Fruit fly (Drosophila melanogaster) whole organism, embryonic: Measurements from ENCODE around the gene CG2608.
A peak's percentile ranks its signal among the peaks of the same experiment; 100 is the strongest.

ENCODE experiments used
- Atf-2 ChIP-seq: fragments of 200-800 bp; sonication (Bioruptor generic); optimal IDR thresholded peaks from 2 replicates; lab custom pipeline; 2016; ENCODE audit warnings: missing biosample characterization, missing genetic modification characterization
- Atf6 ChIP-seq: fragments of 200-800 bp; sonication (Bioruptor generic); IDR thresholded peaks from 2 replicates; pipeline ENCODE4 v1.3.6; 2022; ENCODE audit warnings: missing biosample characterization, missing genetic modification characterization
- Bdp1 ChIP-seq: fragments of 200-800 bp; sonication (Bioruptor generic); optimal IDR thresholded peaks from 3 replicates; lab custom pipeline; 2016; ENCODE audit warnings: missing biosample characterization, missing genetic modification characterization
- CG10267 ChIP-seq: fragments of 200-800 bp; sonication (Bioruptor generic); optimal IDR thresholded peaks from 2 replicates; lab custom pipeline; 2018; ENCODE audit warnings: missing biosample characterization, mild to moderate bottlenecking, missing genetic modification characterization, moderate library complexity
- CG11398 ChIP-seq: fragments of 200-800 bp; sonication (Bioruptor generic); optimal IDR thresholded peaks from 2 replicates; lab custom pipeline; 2016; ENCODE audit warnings: missing biosample characterization, missing genetic modification characterization
- CG11560 ChIP-seq: fragments of 200-800 bp; sonication (Bioruptor generic); IDR thresholded peaks from 3 replicates; pipeline ENCODE4 v1.3.6; 2022; ENCODE audit warnings: missing biosample characterization, missing genetic modification characterization
- CG12299 ChIP-seq: fragments of 200-800 bp; sonication (Bioruptor generic); optimal IDR thresholded peaks from 2 replicates; lab custom pipeline; 2018; ENCODE audit warnings: missing biosample characterization, mild to moderate bottlenecking, missing genetic modification characterization
- CG12769 ChIP-seq: fragments of 200-800 bp; sonication (Bioruptor generic); optimal IDR thresholded peaks from 2 replicates; lab custom pipeline; 2019; ENCODE audit warnings: missing biosample characterization, mild to moderate bottlenecking, missing genetic modification characterization, moderate library complexity
- CG17829 ChIP-seq: fragments of 200-800 bp; optimal IDR thresholded peaks from 2 replicates; lab custom pipeline; 2019; ENCODE audit warnings: missing biosample characterization, mild to moderate bottlenecking, missing genetic modification characterization, moderate library complexity
- CG2120 ChIP-seq: fragments of 200-800 bp; sonication (Bioruptor generic); optimal IDR thresholded peaks from 3 replicates; lab custom pipeline; 2016; ENCODE audit warnings: missing biosample characterization, missing genetic modification characterization
- CG2678 ChIP-seq: fragments of 200-800 bp; sonication (Bioruptor generic); optimal IDR thresholded peaks from 3 replicates; lab custom pipeline; 2019; ENCODE audit warnings: missing biosample characterization, mild to moderate bottlenecking, missing genetic modification characterization, moderate library complexity
- CG32532 ChIP-seq: fragments of 200-800 bp; sonication (Bioruptor generic); IDR thresholded peaks from 2 replicates; pipeline ENCODE4 v1.3.6; 2022; ENCODE audit warnings: missing biosample characterization, missing genetic modification characterization
- CG3407 ChIP-seq: fragments of 200-800 bp; sonication (Bioruptor generic); optimal IDR thresholded peaks from 2 replicates; lab custom pipeline; 2018; ENCODE audit warnings: missing biosample characterization, mild to moderate bottlenecking, missing genetic modification characterization
- CG3726 ChIP-seq: fragments of 200-800 bp; sonication (Bioruptor generic); IDR thresholded peaks from 3 replicates; pipeline ENCODE4, ENCODE4 v1.3.6; 2022; ENCODE audit warnings: missing biosample characterization, missing genetic modification characterization
- CG4820 ChIP-seq: fragments of 200-800 bp; sonication (Bioruptor generic); optimal IDR thresholded peaks from 3 replicates; lab custom pipeline; 2016; ENCODE audit warnings: missing biosample characterization, missing genetic modification characterization
- CG6254 ChIP-seq: fragments of 200-800 bp; sonication (Bioruptor generic); optimal IDR thresholded peaks from 3 replicates; lab custom pipeline; 2017; ENCODE audit warnings: mild to moderate bottlenecking, missing biosample characterization, missing genetic modification reagents, missing genetic modification characterization
- CG6854 ChIP-seq: fragments of 200-800 bp; sonication (Bioruptor generic); optimal IDR thresholded peaks from 3 replicates; lab custom pipeline; 2017; ENCODE audit warnings: missing biosample characterization, mild to moderate bottlenecking, missing genetic modification characterization
- CG8089 ChIP-seq: fragments of 200-800 bp; sonication (Bioruptor generic); optimal IDR thresholded peaks from 3 replicates; lab custom pipeline; 2016; ENCODE audit warnings: missing biosample characterization, missing genetic modification characterization
- CG9727 ChIP-seq: fragments of 200-800 bp; sonication (Bioruptor generic); optimal IDR thresholded peaks from 3 replicates; lab custom pipeline; 2017; ENCODE audit warnings: missing biosample characterization, mild to moderate bottlenecking, missing genetic modification characterization
- CG9817 ChIP-seq: fragments of 200-800 bp; sonication (Bioruptor generic); optimal IDR thresholded peaks from 2 replicates; lab custom pipeline; 2018; ENCODE audit warnings: missing biosample characterization, mild to moderate bottlenecking, missing genetic modification characterization, moderate library complexity
- Camta ChIP-seq: fragments of 200-800 bp; sonication (Bioruptor generic); optimal IDR thresholded peaks from 2 replicates; lab custom pipeline; 2016; ENCODE audit warnings: missing biosample characterization, missing genetic modification characterization
- Ets97D ChIP-seq: fragments of 200-800 bp; sonication (Bioruptor generic); optimal IDR thresholded peaks from 3 replicates; lab custom pipeline; 2016; ENCODE audit warnings: missing biosample characterization, missing genetic modification characterization
- Hr3 ChIP-seq: fragments of 200-800 bp; sonication (Bioruptor generic); optimal IDR thresholded peaks from 3 replicates; lab custom pipeline; 2016; ENCODE audit warnings: missing biosample characterization, missing genetic modification characterization
- MBD-R2 ChIP-seq: fragments of 200-800 bp; sonication (Bioruptor generic); IDR thresholded peaks from 2 replicates; pipeline ENCODE4 v1.3.6; 2022; ENCODE audit warnings: missing biosample characterization, missing genetic modification characterization
- Med ChIP-seq: fragments of 200-800 bp; sonication (Bioruptor generic); peaks from one replicate; lab custom pipeline; 2016; ENCODE audit warnings: missing biosample characterization, missing genetic modification characterization, mild to moderate bottlenecking, inconsistent platforms, moderate library complexity
- Sry-δ ChIP-seq: fragments of 200-800 bp; sonication (Bioruptor generic); optimal IDR thresholded peaks from 2 replicates; lab custom pipeline; 2016; ENCODE audit warnings: missing biosample characterization, missing genetic modification characterization
- Vsx1 ChIP-seq: fragments of 200-800 bp; sonication (Bioruptor generic); optimal IDR thresholded peaks from 2 replicates; lab custom pipeline; 2017; ENCODE audit warnings: missing biosample characterization, mild to moderate bottlenecking, missing genetic modification characterization, missing genetic modification reagents
- al ChIP-seq: fragments of 200-800 bp; sonication (Bioruptor generic); IDR thresholded peaks from 2 replicates; pipeline ENCODE4 v1.3.6; 2022; ENCODE audit warnings: missing biosample characterization, missing genetic modification characterization
- chn ChIP-seq: fragments of 200-800 bp; sonication (Bioruptor generic); optimal IDR thresholded peaks from 2 replicates; lab custom pipeline; 2016; ENCODE audit warnings: missing biosample characterization, missing genetic modification characterization
- croc ChIP-seq: fragments of 200-800 bp; sonication (Bioruptor generic); conservative IDR thresholded peaks from 3 replicates; pipeline ENCODE4 v1.3.6; 2022; ENCODE audit warnings: missing biosample characterization, missing genetic modification characterization
- crol ChIP-seq: fragments of 200-800 bp; sonication (Bioruptor generic); IDR thresholded peaks from 2 replicates; pipeline ENCODE4 v1.3.6; 2022; ENCODE audit warnings: missing biosample characterization, missing genetic modification characterization
- da ChIP-seq: fragments of 200-800 bp; sonication (Bioruptor generic); optimal IDR thresholded peaks from 2 replicates; lab custom pipeline; 2016; ENCODE audit warnings: missing biosample characterization, missing genetic modification characterization
- danr ChIP-seq: fragments of 200-800 bp; sonication (Bioruptor generic); IDR thresholded peaks from 2 replicates; pipeline ENCODE4 v1.3.6; 2022; ENCODE audit warnings: missing biosample characterization, missing genetic modification characterization
- dm ChIP-seq: fragments of 200-800 bp; sonication (Bioruptor generic); optimal IDR thresholded peaks from 3 replicates; lab custom pipeline; 2016; ENCODE audit warnings: missing biosample characterization, missing genetic modification characterization
- ems ChIP-seq: fragments of 200-800 bp; sonication (Bioruptor generic); optimal IDR thresholded peaks from 3 replicates; lab custom pipeline; 2016; ENCODE audit warnings: missing biosample characterization, missing genetic modification characterization
- fd102C ChIP-seq: fragments of 200-800 bp; sonication (Bioruptor generic); optimal IDR thresholded peaks from 2 replicates; lab custom pipeline; 2018; ENCODE audit warnings: missing biosample characterization, mild to moderate bottlenecking, missing genetic modification characterization, moderate library complexity
- gfzf ChIP-seq: fragments of 200-800 bp; sonication (Bioruptor generic); optimal IDR thresholded peaks from 2 replicates; lab custom pipeline; 2016; ENCODE audit warnings: missing biosample characterization, mild to moderate bottlenecking, missing genetic modification characterization, moderate library complexity
- her ChIP-seq: fragments of 200-800 bp; sonication (Bioruptor generic); optimal IDR thresholded peaks from 2 replicates; lab custom pipeline; 2016; ENCODE audit warnings: missing biosample characterization, missing genetic modification characterization
- jing ChIP-seq: fragments of 200-800 bp; sonication (Bioruptor generic); optimal IDR thresholded peaks from 2 replicates; lab custom pipeline; 2018; ENCODE audit warnings: missing biosample characterization, mild to moderate bottlenecking, missing genetic modification characterization
- lab ChIP-seq: fragments of 200-800 bp; sonication (Bioruptor generic); optimal IDR thresholded peaks from 3 replicates; lab custom pipeline; 2017; ENCODE audit warnings: missing biosample characterization, missing genetic modification characterization, mild to moderate bottlenecking, moderate library complexity, missing genetic modification reagents
- lmd ChIP-seq: fragments of 200-800 bp; sonication (Bioruptor generic); IDR thresholded peaks from 2 replicates; pipeline ENCODE4 v1.3.6; 2022; ENCODE audit warnings: missing biosample characterization, missing genetic modification characterization
- lola ChIP-seq, 3 experiments: fragments of >200 bp in 2 of 3; fragments of 200-800 bp in 1 of 3; sonication (Bioruptor generic) in 1 of 3; optimal IDR thresholded peaks; 2 replicates each; lab custom pipeline; 2017 to 2019; ENCODE audit warnings: missing biosample characterization in 3 of 3, missing genetic modification characterization in 3 of 3, mild to moderate bottlenecking in 1 of 3, moderate library complexity in 1 of 3
- prd ChIP-seq, 3 experiments: fragments of >200 bp in 2 of 3; fragments of 200-800 bp in 1 of 3; sonication (Bioruptor generic) in 1 of 3; optimal IDR thresholded peaks in 2 of 3; IDR thresholded peaks in 1 of 3; 2 replicates in 2 of 3; 3 replicates in 1 of 3; pipeline versions ENCODE4 v1.3.6 to Lab custom; 2017 to 2022; ENCODE audit warnings: missing biosample characterization in 1 of 3, missing genetic modification characterization in 1 of 3
- pzg ChIP-seq: fragments of 200-800 bp; sonication (Bioruptor generic); optimal IDR thresholded peaks from 3 replicates; lab custom pipeline; 2018; ENCODE audit warnings: missing biosample characterization, mild to moderate bottlenecking, missing genetic modification characterization, moderate library complexity
- row ChIP-seq: fragments of 200-800 bp; sonication (Bioruptor generic); IDR thresholded peaks from 3 replicates; pipeline ENCODE4 v1.3.6; 2022; ENCODE audit warnings: missing biosample characterization, missing genetic modification characterization
- sens-2 ChIP-seq: fragments of 200-800 bp; sonication (Bioruptor generic); IDR thresholded peaks from 2 replicates; pipeline ENCODE4 v1.3.6; 2022; ENCODE audit warnings: missing biosample characterization, missing genetic modification characterization
- shn ChIP-seq: fragments of 200-800 bp; sonication (Bioruptor generic); optimal IDR thresholded peaks from 3 replicates; lab custom pipeline; 2016; ENCODE audit warnings: missing biosample characterization, missing genetic modification characterization
- slbo ChIP-seq: fragments of 200-800 bp; sonication (Bioruptor generic); IDR thresholded peaks from 2 replicates; pipeline ENCODE4 v1.3.6; 2022; ENCODE audit warnings: missing biosample characterization, missing genetic modification characterization
- stwl ChIP-seq: fragments of 200-800 bp; sonication (Bioruptor generic); optimal IDR thresholded peaks from 3 replicates; lab custom pipeline; 2018; ENCODE audit warnings: missing biosample characterization, mild to moderate bottlenecking, missing genetic modification characterization, moderate library complexity
- tgo ChIP-seq: fragments of 200-800 bp; sonication (Bioruptor generic); IDR thresholded peaks from 3 replicates; pipeline ENCODE4 v1.3.6; 2022; ENCODE audit warnings: missing biosample characterization, missing genetic modification characterization
- yki ChIP-seq: fragments of >200 bp; optimal IDR thresholded peaks from 3 replicates; lab custom pipeline; 2018

Gene CG2608

DNA sequence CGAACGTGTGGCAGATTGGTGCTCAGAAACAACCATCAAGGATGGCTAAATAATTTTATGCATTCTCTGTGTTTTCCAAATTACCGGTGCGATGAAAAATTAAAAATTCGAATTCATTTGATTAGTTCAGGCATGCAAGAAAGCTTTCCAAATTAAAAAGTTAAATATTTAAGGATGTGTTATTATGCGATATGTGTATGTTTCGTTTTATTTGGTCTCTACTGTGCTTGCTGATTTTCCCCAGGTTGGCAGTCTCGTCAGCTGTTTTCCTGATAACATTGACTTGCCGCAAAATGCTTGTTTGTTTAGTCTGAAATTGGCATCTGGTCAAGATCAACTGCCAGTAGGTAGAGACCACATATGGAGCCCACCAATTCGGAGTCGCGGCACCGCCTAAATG, 4.3 kb downstream of the CG2608 start, which contains the start of gene CG2611 (continued):
- peak; percentile 47 for TF ChIP-seq Atf-2 (GFP tag; lab: Kevin White, UChicago)
- TF ChIP-seq pzg: peak; percentile 51
- peak; percentile 37 for TF ChIP-seq dm (GFP tag; lab: Kevin White, UChicago)
- TF ChIP-seq CG3407 (GFP tag; lab: Kevin White, UChicago): no peak
- TF ChIP-seq CG12769: no peak
- TF ChIP-seq lmd (GFP tag; lab: Robert Waterston, UW): peak; percentile 25; the same call in 1 of the 2 replicates
- no peak for TF ChIP-seq CG11560 (tag; lab: Robert Waterston, UW)
- peak; percentile 45 for TF ChIP-seq Bdp1
- TF ChIP-seq sens-2 (GFP tag; lab: Robert Waterston, UW): 0 out of 2 replicates have a peak, but pooled peaks have one; percentile 23
- TF ChIP-seq lab: no peak
- TF ChIP-seq CG4820 (GFP tag; lab: Kevin White, UChicago): peak; percentile 37
- TF ChIP-seq lola (GFP tag; optimal IDR thresholded peaks at IDR 0.05; lab: Kevin White, UChicago): peak in 1 of 3 experiments; percentile 35
- TF ChIP-seq stwl (tag; lab: Kevin White, UChicago): peak; percentile 15
- TF ChIP-seq CG2120 (GFP tag; lab: Kevin White, UChicago): peak; percentile 68
- TF ChIP-seq prd (optimal IDR thresholded peaks at IDR 0.05; lab: Kevin White, UChicago): no peak
- peak; percentile 68 for TF ChIP-seq prd (GFP tag; IDR thresholded peaks at IDR 0.05; lab: Robert Waterston, UW)
- TF ChIP-seq row (GFP tag; lab: Robert Waterston, UW): peak; percentile 92
- TF ChIP-seq jing: no peak
- TF ChIP-seq danr: no peak
- TF ChIP-seq shn: peak; percentile 3
- no peak for TF ChIP-seq CG11398 (GFP tag; lab: Kevin White, UChicago)
- TF ChIP-seq al (GFP tag; lab: Robert Waterston, UW): peak; percentile 49; the same call in 1 of the 2 replicates
- TF ChIP-seq Camta (GFP tag; lab: Kevin White, UChicago): peak; percentile 31
- TF ChIP-seq CG8089 (GFP tag; lab: Kevin White, UChicago): peak; percentile 2
- no peak for TF ChIP-seq CG12299 (tag; lab: Kevin White, UChicago)
- peak; percentile 55 for TF ChIP-seq Sry-δ (GFP tag; lab: Kevin White, UChicago)
- TF ChIP-seq tgo (GFP tag; lab: Robert Waterston, UW): peak; percentile 42; the same call in 1 of the 3 replicates
- TF ChIP-seq CG3726: no peak
- TF ChIP-seq crol (GFP tag; lab: Robert Waterston, UW): no peak
- no peak for TF ChIP-seq croc (GFP tag; lab: Robert Waterston, UW)
- TF ChIP-seq CG6854 (GFP tag; lab: Kevin White, UChicago): no peak
- peak; percentile 76; the same call in 1 of the 2 replicates for TF ChIP-seq slbo
- no peak for TF ChIP-seq CG6254 (GFP tag; lab: Kevin White, UChicago)
- TF ChIP-seq fd102C (GFP tag; lab: Kevin White, UChicago): no peak
- peak; percentile 26 for TF ChIP-seq CG17829 (tag; lab: Kevin White, UChicago)
- TF ChIP-seq CG9817: peak; percentile 34
- TF ChIP-seq CG32532 (GFP tag; lab: Robert Waterston, UW): peak; percentile 60
- peak; percentile 48 for TF ChIP-seq chn (GFP tag; lab: Kevin White, UChicago)
- TF ChIP-seq Med (GFP tag; lab: Kevin White, UChicago): peak; percentile 77
- TF ChIP-seq Atf6 (GFP tag; lab: Robert Waterston, UW): peak; percentile 53; the same call in 1 of the 2 replicates
- TF ChIP-seq her (GFP tag; lab: Kevin White, UChicago): peak; percentile 29
- peak; percentile 5 for TF ChIP-seq ems
- peak; percentile 7 for TF ChIP-seq da (GFP tag; lab: Kevin White, UChicago)
- TF ChIP-seq MBD-R2 (GFP tag; lab: Robert Waterston, UW): peak; percentile 97
- peak; percentile 21 for TF ChIP-seq CG10267
- TF ChIP-seq Ets97D (GFP tag; lab: Kevin White, UChicago): peak; percentile 23
- no peak for TF ChIP-seq yki (lab: Kevin White, UChicago)
- TF ChIP-seq CG2678 (tag; lab: Kevin White, UChicago): no peak
- no peak for TF ChIP-seq Vsx1 (GFP tag; lab: Kevin White, UChicago)
- TF ChIP-seq Hr3: peak; percentile 37
- TF ChIP-seq gfzf (GFP tag; lab: Kevin White, UChicago): peak; percentile 8
- peak; percentile 8 for TF ChIP-seq CG9727 (GFP tag; lab: Kevin White, UChicago)
